Worm (Caenorhabditis elegans): ENCODE results near the gene rps-24.

rps-24 gene

DNA sequence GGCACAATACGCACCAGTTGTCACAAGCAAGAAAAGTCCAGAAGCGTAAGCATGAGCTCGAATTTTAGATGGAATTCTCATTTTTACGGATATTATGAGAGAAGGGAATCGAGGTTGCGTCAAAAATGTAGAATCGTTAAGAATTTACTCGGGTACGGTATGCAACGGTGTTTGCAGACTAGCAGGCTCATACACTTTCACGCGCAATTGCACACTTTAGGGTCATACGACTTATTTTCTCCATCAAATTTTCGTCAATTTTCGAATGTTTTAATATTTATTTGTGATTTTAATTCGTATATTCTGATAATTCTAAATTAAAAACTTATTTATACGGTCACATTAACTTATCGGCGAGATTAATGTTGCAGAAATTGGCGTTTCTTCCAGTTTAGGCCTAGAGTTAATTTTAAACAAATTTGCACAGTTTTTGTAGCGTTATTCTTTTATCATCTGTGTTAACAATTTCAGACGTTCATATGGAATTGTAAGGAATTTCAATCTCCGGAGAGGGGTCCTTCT lies 7.8 kb downstream of the rps-24 start, which contains the start of the genes T07A9.15 and nog-1 (continued):
- TF ChIP-seq ceh-90 (tag; optimal IDR thresholded peaks at IDR 0.05) (no peak), blmp-1 (tag; optimal IDR thresholded peaks at IDR 0.05) (peak; percentile 41), unc-98 (GFP tag; IDR thresholded peaks at IDR 0.05) (no peak), nhr-90 (tag; optimal IDR thresholded peaks at IDR 0.05; ENCODE audit: poor library complexity) (peak; percentile 68), ztf-11 (tag; optimal IDR thresholded peaks at IDR 0.05) (peak in 1 of 2 experiments; percentile 52), lin-15B (tag; optimal IDR thresholded peaks at IDR 0.05) (no peak), egl-13 (tag; optimal IDR thresholded peaks at IDR 0.05) (no peak), lir-3 (tag; optimal IDR thresholded peaks at IDR 0.05; ENCODE audit: poor library complexity) (peak; percentile 18), C04F5.9 (tag; optimal IDR thresholded peaks at IDR 0.05) (peak; percentile 7), nhr-76 (tag; optimal IDR thresholded peaks at IDR 0.05) (no peak), nhr-85 (tag) (peak; percentile 69), pax-3 (tag; optimal IDR thresholded peaks at IDR 0.05) (peak; percentile 23), jun-1 (tag; optimal IDR thresholded peaks at IDR 0.05) (peak; percentile 45), hpl-2 (GFP tag; optimal IDR thresholded peaks at IDR 0.05) (peak; percentile 41), ztf-4 (tag; optimal IDR thresholded peaks at IDR 0.05) (peak; percentile 32), zag-1 (tag; optimal IDR thresholded peaks at IDR 0.05) (no peak), nhr-71 (tag; optimal IDR thresholded peaks at IDR 0.05) (peak; percentile 79), fkh-10 (GFP tag; optimal IDR thresholded peaks at IDR 0.05) (peak; percentile 32), hlh-17 (GFP tag; optimal IDR thresholded peaks at IDR 0.05; ENCODE audit: borderline replicate concordance) (no peak), efl-1 (optimal IDR thresholded peaks at IDR 0.05) (peak; percentile 73 to 78), efl-1 (GFP tag; optimal IDR thresholded peaks at IDR 0.05 in 1 of 2) (peak; percentile 73 to 97), ceh-8 (GFP tag; optimal IDR thresholded peaks at IDR 0.05) (no peak), aly-2 (tag; optimal IDR thresholded peaks at IDR 0.05) (peak; percentile 37), nhr-11 (tag; optimal IDR thresholded peaks at IDR 0.05) (no peak), Y116A8C.19 (tag; optimal IDR thresholded peaks at IDR 0.05; ENCODE audit: borderline replicate concordance) (no peak), irx-1 (tag; optimal IDR thresholded peaks at IDR 0.05) (peak; percentile 6), fkh-8 (tag; optimal IDR thresholded peaks at IDR 0.05) (peak; percentile 69), mdl-1 (tag; optimal IDR thresholded peaks at IDR 0.05) (peak in 1 of 2 experiments; percentile 59), hlh-4 (tag; optimal IDR thresholded peaks at IDR 0.05) (no peak), sptf-1 (tag; optimal IDR thresholded peaks at IDR 0.05) (no peak), rnt-1 (tag; optimal IDR thresholded peaks at IDR 0.05) (peak; percentile 73), dpl-1 (GFP tag; optimal IDR thresholded peaks at IDR 0.05) (peak; percentile 71 to 75 (median 73)), nhr-84 (tag; optimal IDR thresholded peaks at IDR 0.05) (no peak), ama-1 (optimal IDR thresholded peaks at IDR 0.05) (no peak), pqm-1 (tag; optimal IDR thresholded peaks at IDR 0.05) (no peak), ces-1 (GFP tag; optimal IDR thresholded peaks at IDR 0.05) (no peak), C16A3.4 (tag; optimal IDR thresholded peaks at IDR 0.05) (peak; percentile 78), lin-13 (GFP tag; optimal IDR thresholded peaks at IDR 0.05) (peak; percentile 44), mep-1 (tag; optimal IDR thresholded peaks at IDR 0.05) (peak; percentile 89), lin-14 (GFP tag; optimal IDR thresholded peaks at IDR 0.05) (no peak), unc-30 (tag; optimal IDR thresholded peaks at IDR 0.05) (no peak)

DNA sequence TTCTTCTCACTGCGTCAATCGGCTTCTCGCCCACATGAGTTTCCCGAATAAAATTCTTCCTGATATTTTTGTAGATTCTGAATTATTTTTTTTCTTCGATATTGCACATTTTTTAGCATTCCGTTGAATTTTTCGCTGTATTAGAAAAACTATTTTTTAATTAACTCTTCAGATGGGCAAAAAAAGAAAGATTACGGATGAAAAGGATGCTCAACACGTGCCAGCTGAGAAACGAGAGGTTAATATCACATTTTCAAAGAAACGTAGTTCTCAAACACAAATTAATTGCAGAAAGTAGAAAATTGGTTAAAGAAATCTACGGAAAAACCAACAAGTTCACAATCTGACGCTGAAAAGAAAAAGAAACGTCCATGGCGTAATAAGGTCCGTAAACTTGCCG lies 10.7 kb downstream of the rps-24 start, which contains the start of gene rrp-8:
Gene rrp-8, plus strand, starts transcription at position 173 of the 400 bp plus-strand sequence.
- TF ChIP-seq lsy-2 (tag; optimal IDR thresholded peaks at IDR 0.05) (peak in 1 of 2 experiments; percentile 20), nhr-85 (tag) (peak; percentile 36), pag-3 (tag; optimal IDR thresholded peaks at IDR 0.05; ENCODE audit: borderline replicate concordance, insufficient read depth) (no peak), nhr-47 (tag; optimal IDR thresholded peaks at IDR 0.05) (peak; percentile 3), efl-3 (GFP tag; optimal IDR thresholded peaks at IDR 0.05) (no peak), hlh-4 (tag; optimal IDR thresholded peaks at IDR 0.05) (no peak), aly-2 (tag; optimal IDR thresholded peaks at IDR 0.05) (peak; percentile 73), alr-1 (tag; optimal IDR thresholded peaks at IDR 0.05; ENCODE audit: borderline replicate concordance) (no peak), ama-1 (optimal IDR thresholded peaks at IDR 0.05) (peak; percentile 3), lin-15B (tag; optimal IDR thresholded peaks at IDR 0.05) (no peak)
